Worm (Caenorhabditis elegans): ENCODE results near the gene cct-2.
A peak's percentile ranks its signal among the peaks of the same experiment; 100 is the strongest.

Gene cct-2

DNA sequence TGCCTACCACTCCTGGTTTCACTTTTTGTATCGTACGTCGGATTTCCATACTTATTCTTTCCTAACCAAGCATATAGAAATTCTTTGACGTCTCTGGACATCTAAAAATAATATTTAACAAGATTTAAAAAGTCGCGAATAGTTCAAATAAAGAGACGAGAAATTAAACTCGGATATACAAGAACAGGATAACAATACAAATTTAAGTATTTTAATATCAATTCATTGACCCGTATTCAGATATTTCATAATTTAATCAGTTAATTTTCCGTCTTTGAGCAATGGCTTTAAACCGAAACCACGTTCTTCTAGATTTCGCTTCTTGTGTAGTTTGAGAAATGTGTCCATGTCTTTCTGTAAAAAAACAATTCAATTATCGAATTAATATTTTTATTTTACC, 44.0 kb upstream of the cct-2 start, which contains the start of gene rha-1:
Gene rha-1 (minus strand): TSS at position 101 of the 400 bp plus-strand sequence.
- TF ChIP-seq rpc-1 (optimal IDR thresholded peaks at IDR 0.05) (no peak), rpc-1 (tag; optimal IDR thresholded peaks at IDR 0.05) (no peak), F57C9.4 (tag; optimal IDR thresholded peaks at IDR 0.05) (no peak), nfyb-1 (GFP tag; IDR thresholded peaks at IDR 0.05) (no peak)

DNA sequence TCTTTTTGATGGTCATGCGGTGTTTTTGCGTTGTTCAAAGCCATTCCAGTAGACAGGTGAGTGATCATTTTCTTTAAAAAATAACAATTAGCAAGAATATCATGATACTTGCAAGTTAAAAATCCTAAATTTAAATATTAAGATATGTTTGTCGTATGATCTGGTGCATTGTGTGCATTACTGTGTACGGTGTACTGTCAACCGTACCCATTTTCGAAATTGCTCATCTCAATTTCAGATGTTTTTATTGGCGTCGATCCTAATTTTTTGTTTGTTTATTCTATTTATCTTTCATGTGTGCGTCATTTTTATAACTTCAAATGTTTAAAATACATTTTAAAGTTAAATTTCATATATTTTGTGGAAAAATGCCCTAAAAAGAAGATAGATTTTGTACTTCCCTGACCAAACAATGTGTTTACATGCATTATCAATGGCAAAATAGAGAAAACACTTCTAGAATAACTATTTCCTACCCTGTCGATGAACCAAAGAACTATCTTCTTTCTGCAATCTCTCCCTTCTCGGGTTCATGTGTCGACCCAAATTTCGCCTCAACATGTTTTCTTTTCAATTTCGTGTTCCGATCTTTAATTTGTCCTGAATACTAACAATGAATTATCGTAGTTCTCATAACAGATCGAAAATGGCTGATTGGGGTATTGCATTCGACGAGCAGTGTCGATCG, 43.1 kb upstream of the cct-2 start, which contains the start of the genes T07D4.5 and ddx-19:
Gene T07D4.5 (minus strand): TSS at position 71 of the 688 bp plus-strand sequence.
Gene ddx-19 (plus strand): TSS at position 638 of the 688 bp plus-strand sequence.
- TF ChIP-seq aptf-2 (GFP tag; conservative IDR thresholded peaks at IDR 0.05): no peak
- TF ChIP-seq snpc-1.3 (tag; optimal IDR thresholded peaks at IDR 0.05; ENCODE audit: insufficient read depth): peak; percentile 45
- no peak for TF ChIP-seq fkh-3 (tag; optimal IDR thresholded peaks at IDR 0.05)
- no peak for TF ChIP-seq mcd-1 (GFP tag; IDR thresholded peaks at IDR 0.05)
- no peak for TF ChIP-seq nfya-2 (GFP tag; IDR thresholded peaks at IDR 0.05)
- TF ChIP-seq hlh-26 (GFP tag; conservative IDR thresholded peaks at IDR 0.05): no peak
- peak; percentile 51; the same call in 1 of the 2 replicates for TF ChIP-seq madf-6 (GFP tag; IDR thresholded peaks at IDR 0.05)
- no peak for TF ChIP-seq zfh-2 (GFP tag; conservative IDR thresholded peaks at IDR 0.05)
- TF ChIP-seq F23B12.7 (tag; optimal IDR thresholded peaks at IDR 0.05; ENCODE audit: insufficient read depth): peak; percentile 40
- no peak for TF ChIP-seq lag-1 (GFP tag; IDR thresholded peaks at IDR 0.05)
- peak; percentile 78 for TF ChIP-seq lsl-1 (GFP tag; optimal IDR thresholded peaks at IDR 0.05)
- no peak for TF ChIP-seq F37B4.10 (GFP tag; IDR thresholded peaks at IDR 0.05)
- TF ChIP-seq efl-1 (GFP tag; optimal IDR thresholded peaks at IDR 0.05): no peak
- TF ChIP-seq let-607 (tag; optimal IDR thresholded peaks at IDR 0.05): no peak
- no peak for TF ChIP-seq ZK185.1 (tag; optimal IDR thresholded peaks at IDR 0.05; ENCODE audit: poor library complexity, severe bottlenecking)
- no peak for TF ChIP-seq dpff-1 (tag; optimal IDR thresholded peaks at IDR 0.05)
- no peak for TF ChIP-seq B0261.1 (tag; optimal IDR thresholded peaks at IDR 0.05)
- TF ChIP-seq F33H1.4 (GFP tag; IDR thresholded peaks at IDR 0.05): peak; percentile 17; the same call in 1 of the 2 replicates
- no peak for TF ChIP-seq athp-1 (tag; optimal IDR thresholded peaks at IDR 0.05)
- TF ChIP-seq tbx-9 (tag; optimal IDR thresholded peaks at IDR 0.05; ENCODE audit: borderline replicate concordance): no peak
- no peak for TF ChIP-seq hlh-12 (tag; optimal IDR thresholded peaks at IDR 0.05)
- no peak for TF ChIP-seq F49E8.2 (tag; optimal IDR thresholded peaks at IDR 0.05; ENCODE audit: insufficient read depth)
- no peak for TF ChIP-seq attf-6 (GFP tag; IDR thresholded peaks at IDR 0.05)
- no peak for TF ChIP-seq lin-26 (GFP tag; IDR thresholded peaks at IDR 0.05)
- no peak for TF ChIP-seq nhr-120 (GFP tag; IDR thresholded peaks at IDR 0.05)

DNA sequence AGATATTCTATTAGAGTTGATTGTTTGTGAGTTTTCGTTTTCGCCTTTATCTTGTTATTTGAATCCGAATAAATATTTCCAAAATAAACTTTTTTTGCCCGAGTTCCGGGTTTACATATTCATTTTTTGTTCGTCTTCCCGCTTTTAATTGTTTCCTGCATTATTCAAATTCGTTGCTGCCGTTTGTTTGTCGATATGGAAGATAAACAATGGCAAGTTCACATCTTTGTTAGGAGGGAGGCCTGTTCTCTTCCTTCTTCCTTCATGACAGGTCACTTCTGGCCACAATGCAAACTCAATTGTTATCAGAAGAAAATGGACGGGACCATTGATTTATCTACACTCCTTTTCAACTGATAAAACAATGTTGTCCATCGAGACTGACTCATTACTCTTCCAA, 38.0 kb upstream of the cct-2 start:
- no peak for TF ChIP-seq bed-1 (GFP tag; IDR thresholded peaks at IDR 0.05)
- TF ChIP-seq madf-3 (GFP tag; IDR thresholded peaks at IDR 0.05): 0 out of 2 replicates have a peak, but pooled peaks have one; percentile 50
- peak; percentile 18; the same call in 1 of the 2 replicates for TF ChIP-seq madf-6 (GFP tag; IDR thresholded peaks at IDR 0.05)
- TF ChIP-seq nfyb-1 (GFP tag; IDR thresholded peaks at IDR 0.05): no peak

DNA sequence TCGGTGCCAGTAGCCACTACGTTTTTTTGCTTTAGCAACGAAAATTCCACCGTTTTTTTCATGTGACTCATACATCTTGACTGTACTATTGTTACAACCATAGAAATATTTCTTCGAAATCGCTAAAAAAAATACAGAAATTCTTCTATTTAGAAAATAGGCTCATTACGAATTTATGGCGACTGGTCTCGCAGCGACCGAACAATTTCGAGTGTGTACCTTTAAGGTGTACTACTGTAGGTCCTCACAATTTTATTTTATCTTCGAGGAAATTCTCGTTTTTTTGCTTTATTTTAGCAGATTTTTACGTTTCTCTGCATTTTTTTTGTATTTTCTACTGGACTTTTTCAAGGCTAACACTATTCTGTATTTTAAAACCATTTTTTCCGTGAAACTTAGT, 37.5 kb upstream of the cct-2 start:
- TF ChIP-seq D2030.7 (GFP tag; IDR thresholded peaks at IDR 0.05): peak; percentile 56; the same call in 1 of the 2 replicates
- no peak for TF ChIP-seq B0019.2 (GFP tag; conservative IDR thresholded peaks at IDR 0.05)
- TF ChIP-seq hmg-1.2 (GFP tag; IDR thresholded peaks at IDR 0.05): peak; percentile 8; the same call in 1 of the 2 replicates
- no peak for TF ChIP-seq unc-130 (GFP tag; optimal IDR thresholded peaks at IDR 0.05)
- TF ChIP-seq attf-6 (GFP tag; IDR thresholded peaks at IDR 0.05): no peak
- TF ChIP-seq F57A8.1 (GFP tag; optimal IDR thresholded peaks at IDR 0.05): no peak
- no peak for TF ChIP-seq ekl-4 (GFP tag; IDR thresholded peaks at IDR 0.05)
- TF ChIP-seq egl-18 (GFP tag; IDR thresholded peaks at IDR 0.05): no peak
- no peak for TF ChIP-seq mxl-1 (tag; optimal IDR thresholded peaks at IDR 0.05)
- TF ChIP-seq lin-54 (GFP tag; optimal IDR thresholded peaks at IDR 0.05): peak; percentile 45
- no peak for TF ChIP-seq ztf-6 (GFP tag; IDR thresholded peaks at IDR 0.05)
- TF ChIP-seq F52B5.7 (tag; optimal IDR thresholded peaks at IDR 0.05): no peak
- TF ChIP-seq ets-4 (GFP tag; optimal IDR thresholded peaks at IDR 0.05): no peak
- no peak for TF ChIP-seq K12H6.12 (tag; optimal IDR thresholded peaks at IDR 0.05)
- TF ChIP-seq efl-1 (GFP tag; optimal IDR thresholded peaks at IDR 0.05): peak; percentile 0
- peak; percentile 96 for TF ChIP-seq F33H1.4 (GFP tag; IDR thresholded peaks at IDR 0.05)
